Worm (Caenorhabditis elegans): ENCODE data around the gene F21D9.2.

- no peak for TF ChIP-seq ZK546.5 (tag; optimal IDR thresholded peaks at IDR 0.05)
- no peak for TF ChIP-seq unc-39 (tag; optimal IDR thresholded peaks at IDR 0.05)
- TF ChIP-seq elt-1 (tag; optimal IDR thresholded peaks at IDR 0.05): no peak
- no peak for TF ChIP-seq lin-13 (GFP tag; optimal IDR thresholded peaks at IDR 0.05)
Observed at ce11 chrV:19237204-19237603, 25.0 kb downstream of the F21D9.2 start, which contains the start of gene fbxb-2.
